Worm (Caenorhabditis elegans) whole organism, late embryonic: ENCODE results near the gene aat-1.

Experiments
- ahr-1 ChIP-seq: sonication (generic microtip); optimal IDR thresholded peaks from 2 replicates; lab custom pipeline; 2016; ENCODE audit warnings: missing genetic modification characterization, missing compliant biosample characterization
- ama-1 ChIP-seq: fragments of 150-350 bp; optimal IDR thresholded peaks from 2 replicates; lab custom pipeline; 2014
- ceh-19 ChIP-seq: fragments of 200-800 bp; sonication (Bioruptor generic); optimal IDR thresholded peaks from 2 replicates; lab custom pipeline; 2018; ENCODE audit warnings: mild to moderate bottlenecking, missing genetic modification characterization, missing compliant biosample characterization
- ceh-22 ChIP-seq: sonication (generic microtip); optimal IDR thresholded peaks from 2 replicates; lab custom pipeline; 2017; ENCODE audit warnings: missing biosample characterization, missing genetic modification characterization
- ceh-9 ChIP-seq: sonication (generic microtip); optimal IDR thresholded peaks from 2 replicates; lab custom pipeline; 2016; ENCODE audit warnings: mild to moderate bottlenecking, missing genetic modification characterization, inconsistent platforms, missing compliant biosample characterization
- fkh-10 ChIP-seq: fragments of 150-350 bp; optimal IDR thresholded peaks from 2 replicates; lab custom pipeline; 2014; ENCODE audit warnings: missing biosample characterization, missing genetic modification reagents, missing genetic modification characterization
- hlh-8 ChIP-seq: sonication (generic microtip); optimal IDR thresholded peaks from 2 replicates; lab custom pipeline; 2016; ENCODE audit warnings: missing genotype, missing genetic modification characterization, missing compliant biosample characterization
- lim-6 ChIP-seq: sonication (generic microtip); optimal IDR thresholded peaks from 2 replicates; lab custom pipeline; 2016; ENCODE audit warnings: missing genetic modification characterization, missing compliant biosample characterization
- pag-3 ChIP-seq: sonication (generic microtip); optimal IDR thresholded peaks from 2 replicates; lab custom pipeline; 2016; ENCODE audit warnings: missing compliant biosample characterization, missing genetic modification characterization, borderline replicate concordance
- sox-2 ChIP-seq: fragments of 200-800 bp; sonication (Bioruptor generic); IDR thresholded peaks from 2 replicates; pipeline ENCODE4 v1.3.6; 2022; ENCODE audit warnings: missing genetic modification reagents, missing genetic modification characterization, missing compliant biosample characterization
- sox-4 ChIP-seq: sonication (generic microtip); optimal IDR thresholded peaks from 2 replicates; lab custom pipeline; 2017; ENCODE audit warnings: mild to moderate bottlenecking, missing genetic modification characterization, inconsistent platforms, missing compliant biosample characterization
- tbx-2 ChIP-seq: sonication (generic microtip); optimal IDR thresholded peaks from 2 replicates; lab custom pipeline; 2016; ENCODE audit warnings: missing genetic modification characterization, missing compliant biosample characterization
- tbx-7 ChIP-seq: sonication (generic microtip); optimal IDR thresholded peaks from 2 replicates; lab custom pipeline; 2016; ENCODE audit warnings: missing genotype, missing genetic modification characterization, missing compliant biosample characterization
- unc-55 ChIP-seq: sonication (generic microtip); optimal IDR thresholded peaks from 2 replicates; lab custom pipeline; 2017; ENCODE audit warnings: missing biosample characterization, missing genetic modification reagents, missing genetic modification characterization

DNA sequence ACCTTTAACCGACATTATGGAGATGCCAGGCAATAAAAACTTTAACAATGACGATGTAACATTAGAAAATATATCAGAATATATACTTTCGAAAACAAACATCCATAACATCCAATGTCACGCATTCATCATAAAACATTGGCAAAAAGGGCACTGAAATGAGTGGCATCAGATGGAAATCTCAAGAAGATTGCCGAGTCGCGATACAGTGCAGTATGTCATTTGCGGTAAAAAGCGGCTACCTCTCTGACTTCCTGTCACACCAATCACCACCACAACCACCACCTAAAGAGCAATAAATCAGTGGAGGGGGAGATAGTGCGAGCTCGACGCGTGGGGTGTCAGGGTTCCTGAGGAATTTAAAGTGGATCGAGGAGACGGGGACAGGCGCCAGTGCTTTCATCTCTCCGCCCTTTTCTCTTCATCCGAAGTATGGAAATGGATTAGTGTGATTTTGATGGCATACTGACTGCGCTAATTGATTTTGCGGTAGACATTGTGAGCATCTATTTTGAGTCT lies 11.6 kb upstream of the aat-1 start:
- TF ChIP-seq ahr-1 (tag; lab: Kevin White, UChicago) (no peak), hlh-8 (no peak), lim-6 (no peak), tbx-7 (tag; lab: Kevin White, UChicago) (no peak), ceh-19 (GFP tag; lab: Kevin White, UChicago) (no peak), sox-2 (GFP tag; lab: Robert Waterston, UW) (no peak), tbx-2 (tag; lab: Kevin White, UChicago) (no peak), ama-1 (lab: Kevin White, UChicago) (no peak), pag-3 (no peak), sox-4 (no peak), ceh-22 (tag; lab: Kevin White, UChicago) (no peak), ceh-9 (tag; lab: Kevin White, UChicago) (no peak), unc-55 (peak; percentile 48), fkh-10 (GFP tag; lab: Kevin White, UChicago) (no peak)
